Worm (Caenorhabditis elegans) whole organism, young adult: ENCODE measurements around the gene M03A1.3.

Experiments
- B0019.2 ChIP-seq: fragments of 200-800 bp; sonication (Bioruptor generic); conservative IDR thresholded peaks from 2 replicates; pipeline ENCODE4 v1.3.6; 2022; ENCODE audit warnings: missing genetic modification reagents, missing genetic modification characterization, missing compliant biosample characterization
- B0035.1 ChIP-seq: sonication (generic microtip); optimal IDR thresholded peaks from 2 replicates; lab custom pipeline; 2016; ENCODE audit warnings: missing genetic modification characterization, mild to moderate bottlenecking, missing compliant biosample characterization, missing genotype, missing genetic modification reagents
- B0261.1 ChIP-seq: sonication (generic microtip); optimal IDR thresholded peaks from 2 replicates; lab custom pipeline; 2016; ENCODE audit warnings: mild to moderate bottlenecking, missing genetic modification characterization, moderate library complexity, missing compliant biosample characterization
- F22D6.2 ChIP-seq: sonication (generic microtip); optimal IDR thresholded peaks from 2 replicates; lab custom pipeline; 2016; ENCODE audit warnings: mild to moderate bottlenecking, missing genetic modification characterization, missing compliant biosample characterization
- F33H1.4 ChIP-seq: fragments of 200-800 bp; sonication (Bioruptor generic); IDR thresholded peaks from 2 replicates; pipeline ENCODE4 v1.3.6; 2022; ENCODE audit warnings: missing genetic modification reagents, missing genetic modification characterization, missing compliant biosample characterization
- F57C9.4 ChIP-seq: sonication (generic microtip); optimal IDR thresholded peaks from 2 replicates; lab custom pipeline; 2017; ENCODE audit warnings: mild to moderate bottlenecking, missing genetic modification characterization, missing compliant biosample characterization
- K12H6.12 ChIP-seq: fragments of 200-800 bp; sonication (Bioruptor generic); optimal IDR thresholded peaks from 2 replicates; lab custom pipeline; 2018; ENCODE audit warnings: mild to moderate bottlenecking, missing genetic modification characterization, missing compliant biosample characterization
- Y53F4B.3 ChIP-seq: fragments of 200-800 bp; sonication (Bioruptor generic); IDR thresholded peaks from 2 replicates; pipeline ENCODE4 v1.3.6; 2022; ENCODE audit warnings: missing genetic modification reagents, missing genetic modification characterization, missing compliant biosample characterization
- Y53G8AR.9 ChIP-seq: fragments of 200-800 bp; sonication (Bioruptor generic); conservative IDR thresholded peaks from 2 replicates; pipeline ENCODE4 v1.3.6; 2022; ENCODE audit warnings: missing genetic modification reagents, missing genetic modification characterization, missing compliant biosample characterization
- Y67H2A.10 ChIP-seq: fragments of 200-800 bp; sonication (Bioruptor generic); conservative IDR thresholded peaks from 2 replicates; pipeline ENCODE4 v1.3.6; 2022; ENCODE audit warnings: missing genetic modification reagents, missing genetic modification characterization, missing compliant biosample characterization
- aptf-2 ChIP-seq: fragments of 200-800 bp; sonication (Bioruptor generic); conservative IDR thresholded peaks from 2 replicates; pipeline ENCODE4 v1.3.6; 2022; ENCODE audit warnings: missing genetic modification reagents, missing genetic modification characterization, missing compliant biosample characterization
- cebp-1 ChIP-seq, 2 experiments: fragments of 200-800 bp in 1 of 2; sonication (Bioruptor generic) in 1 of 2; sonication (generic microtip) in 1 of 2; IDR thresholded peaks in 1 of 2; optimal IDR thresholded peaks in 1 of 2; 2 replicates each; pipeline versions ENCODE4 v1.3.6 to Lab custom; 2017 to 2022; ENCODE audit warnings: missing compliant biosample characterization in 2 of 2, missing genetic modification characterization in 2 of 2, mild to moderate bottlenecking in 1 of 2, missing genetic modification reagents in 1 of 2, moderate library complexity in 1 of 2
- ceh-91 ChIP-seq: fragments of 200-800 bp; sonication (Bioruptor generic); IDR thresholded peaks from 2 replicates; pipeline ENCODE4 v1.3.6; 2022; ENCODE audit warnings: missing genetic modification reagents, missing genetic modification characterization, missing compliant biosample characterization
- chd-7 ChIP-seq: sonication (generic microtip); optimal IDR thresholded peaks from 2 replicates; lab custom pipeline; 2016; ENCODE audit warnings: mild to moderate bottlenecking, missing genetic modification characterization, moderate library complexity, missing compliant biosample characterization
- die-1 ChIP-seq: sonication (generic microtip); optimal IDR thresholded peaks from 2 replicates; lab custom pipeline; 2016; ENCODE audit warnings: missing genotype, mild to moderate bottlenecking, missing genetic modification characterization, missing compliant biosample characterization
- dpff-1 ChIP-seq: sonication (generic microtip); optimal IDR thresholded peaks from 2 replicates; lab custom pipeline; 2017; ENCODE audit warnings: mild to moderate bottlenecking, missing genetic modification characterization, missing compliant biosample characterization
- egl-44 ChIP-seq: fragments of 200-800 bp; sonication (Bioruptor generic); IDR thresholded peaks from 2 replicates; pipeline ENCODE4 v1.3.6; 2022; ENCODE audit warnings: missing genetic modification reagents, missing genetic modification characterization, missing compliant biosample characterization
- ekl-4 ChIP-seq: fragments of 200-800 bp; sonication (Bioruptor generic); IDR thresholded peaks from 2 replicates; pipeline ENCODE4 v1.3.6; 2022; ENCODE audit warnings: missing genetic modification reagents, missing genetic modification characterization, missing compliant biosample characterization
- gei-17 ChIP-seq: fragments of 200-800 bp; sonication (Bioruptor generic); optimal IDR thresholded peaks from 2 replicates; lab custom pipeline; 2018; ENCODE audit warnings: mild to moderate bottlenecking, missing genetic modification characterization, missing compliant biosample characterization
- hlh-12 ChIP-seq: sonication (generic microtip); optimal IDR thresholded peaks from 2 replicates; lab custom pipeline; 2016; ENCODE audit warnings: missing genetic modification characterization, missing compliant biosample characterization
- hlh-26 ChIP-seq: fragments of 200-800 bp; sonication (Bioruptor generic); conservative IDR thresholded peaks from 2 replicates; pipeline ENCODE4 v1.3.6; 2022; ENCODE audit warnings: missing genetic modification reagents, missing genetic modification characterization, missing compliant biosample characterization
- hmg-20 ChIP-seq: fragments of 200-800 bp; sonication (Bioruptor generic); IDR thresholded peaks from 2 replicates; pipeline ENCODE4 v1.3.6; 2022; ENCODE audit warnings: missing genetic modification reagents, missing genetic modification characterization, missing compliant biosample characterization
- hrde-1 ChIP-seq: sonication (generic microtip); optimal IDR thresholded peaks from 2 replicates; lab custom pipeline; 2016; ENCODE audit warnings: missing genetic modification characterization, mild to moderate bottlenecking, missing compliant biosample characterization, moderate library complexity, missing genotype, missing genetic modification reagents, borderline replicate concordance
- lag-1 ChIP-seq: fragments of 200-800 bp; sonication (Bioruptor generic); IDR thresholded peaks from 2 replicates; pipeline ENCODE4 v1.3.6; 2022; ENCODE audit warnings: missing genetic modification reagents, missing genetic modification characterization, missing compliant biosample characterization
- let-526 ChIP-seq: fragments of 200-800 bp; sonication (Bioruptor generic); IDR thresholded peaks from 2 replicates; pipeline ENCODE4 v1.3.6; 2022; ENCODE audit warnings: missing genetic modification reagents, missing genetic modification characterization, missing compliant biosample characterization
- lin-26 ChIP-seq: fragments of 200-800 bp; sonication (Bioruptor generic); IDR thresholded peaks from 2 replicates; pipeline ENCODE4 v1.3.6; 2022; ENCODE audit warnings: missing genetic modification reagents, missing genetic modification characterization, missing compliant biosample characterization
- lin-35 ChIP-seq, 3 experiments: fragments of 150-350 bp in 2 of 3; sonication (generic microtip) in 1 of 3; optimal IDR thresholded peaks; 2 replicates each; lab custom pipeline; 2014 to 2018; ENCODE audit warnings: missing biosample characterization in 3 of 3, missing genetic modification characterization in 3 of 3, missing genetic modification reagents in 3 of 3
- lin-54 ChIP-seq: fragments of 200-800 bp; sonication (Bioruptor generic); optimal IDR thresholded peaks from 2 replicates; lab custom pipeline; 2018; ENCODE audit warnings: mild to moderate bottlenecking, missing genetic modification characterization, missing compliant biosample characterization
- lsl-1 ChIP-seq: fragments of 200-800 bp; sonication (Bioruptor generic); optimal IDR thresholded peaks from 2 replicates; lab custom pipeline; 2018; ENCODE audit warnings: mild to moderate bottlenecking, missing genetic modification characterization, moderate library complexity, missing compliant biosample characterization
- madf-8 ChIP-seq: fragments of 200-800 bp; sonication (Bioruptor generic); conservative IDR thresholded peaks from 2 replicates; pipeline ENCODE4 v1.3.6; 2022; ENCODE audit warnings: missing genetic modification reagents, missing genetic modification characterization, missing compliant biosample characterization
- mcd-1 ChIP-seq: fragments of 200-800 bp; sonication (Bioruptor generic); IDR thresholded peaks from 2 replicates; pipeline ENCODE4 v1.3.6; 2022; ENCODE audit warnings: missing genetic modification reagents, missing genetic modification characterization, missing compliant biosample characterization
- mxl-1 ChIP-seq: sonication (generic microtip); optimal IDR thresholded peaks from 2 replicates; lab custom pipeline; 2016; ENCODE audit warnings: missing genetic modification characterization, missing compliant biosample characterization
- nfyb-1 ChIP-seq: fragments of 200-800 bp; sonication (Bioruptor generic); IDR thresholded peaks from 2 replicates; pipeline ENCODE4 v1.3.6; 2022; ENCODE audit warnings: missing genetic modification reagents, missing genetic modification characterization, missing compliant biosample characterization
- nhr-179 ChIP-seq: sonication (generic microtip); optimal IDR thresholded peaks from 2 replicates; lab custom pipeline; 2016; ENCODE audit warnings: mild to moderate bottlenecking, missing genetic modification characterization, missing compliant biosample characterization
- nhr-80 ChIP-seq: sonication (generic microtip); optimal IDR thresholded peaks from 2 replicates; lab custom pipeline; 2016; ENCODE audit warnings: missing genetic modification characterization, missing compliant biosample characterization
- nhr-90 ChIP-seq: sonication (generic microtip); optimal IDR thresholded peaks from 2 replicates; lab custom pipeline; 2016; ENCODE audit warnings: missing genotype, mild to moderate bottlenecking, missing genetic modification characterization, missing compliant biosample characterization
- tbx-9 ChIP-seq: sonication (generic microtip); optimal IDR thresholded peaks from 2 replicates; lab custom pipeline; 2016; ENCODE audit warnings: borderline replicate concordance, missing genetic modification characterization, inconsistent platforms, missing compliant biosample characterization
- unc-130 ChIP-seq: sonication (generic microtip); optimal IDR thresholded peaks from 2 replicates; lab custom pipeline; 2016; ENCODE audit warnings: missing genetic modification reagents, missing genetic modification characterization, missing compliant biosample characterization
- zfh-2 ChIP-seq: fragments of 200-800 bp; sonication (Bioruptor generic); conservative IDR thresholded peaks from 2 replicates; pipeline ENCODE4 v1.3.6; 2022; ENCODE audit warnings: missing genetic modification reagents, missing genetic modification characterization, missing compliant biosample characterization
- ztf-18 ChIP-seq: sonication (generic microtip); optimal IDR thresholded peaks from 2 replicates; lab custom pipeline; 2016; ENCODE audit warnings: missing genotype, mild to moderate bottlenecking, missing genetic modification characterization, missing compliant biosample characterization
- ztf-26 ChIP-seq: sonication (generic microtip); optimal IDR thresholded peaks from 2 replicates; lab custom pipeline; 2017; ENCODE audit warnings: missing genetic modification characterization, missing compliant biosample characterization

M03A1.3 gene

DNA sequence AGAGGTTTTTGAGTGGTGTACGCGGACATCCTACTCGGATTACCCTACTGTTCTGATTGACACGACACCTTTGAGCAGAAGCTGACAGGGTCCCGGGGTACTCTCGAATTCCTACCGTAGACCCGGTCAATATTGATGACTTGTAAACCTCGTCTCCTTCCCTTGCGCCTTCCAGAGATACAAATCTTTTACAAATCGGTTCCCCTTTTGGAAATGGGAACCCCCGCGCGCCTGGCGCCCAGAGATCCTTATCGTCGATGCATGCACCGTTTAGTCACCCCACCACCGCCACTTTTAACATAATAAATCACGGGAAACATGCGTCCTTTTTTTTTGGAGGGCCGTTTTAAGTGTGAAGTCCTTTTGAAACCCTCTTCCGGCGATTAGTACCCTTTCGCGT is 15.5 kb downstream of the M03A1.3 start:
- TF ChIP-seq zfh-2 (0 out of 2 replicates have a peak, but pooled peaks have one; percentile 9), gei-17 (GFP tag; lab: Kevin White, UChicago) (no peak)

- TF ChIP-seq B0019.2 (GFP tag; lab: Robert Waterston, UW) (no peak), lin-54 (GFP tag; lab: Kevin White, UChicago) (no peak)
- TF ChIP-seq, all 124 proteins: peak for 0
Measured at ce11 chrII:4574658-4575057, 17.1 kb downstream of the M03A1.3 start.

- no peak for TF ChIP-seq nhr-90 (tag; lab: Kevin White, UChicago)
- no peak for TF ChIP-seq nhr-80 (tag; lab: Kevin White, UChicago)
- no peak for TF ChIP-seq aptf-2
- no peak for TF ChIP-seq ztf-18 (tag; lab: Kevin White, UChicago)
- TF ChIP-seq B0261.1 = no peak
- TF ChIP-seq hlh-26 (GFP tag; lab: Robert Waterston, UW) = no peak
- TF ChIP-seq B0019.2 (GFP tag; lab: Robert Waterston, UW) = no peak
- TF ChIP-seq lsl-1 (GFP tag; lab: Kevin White, UChicago) = no peak
- no peak for TF ChIP-seq F57C9.4 (tag; lab: Kevin White, UChicago)
Measured at ce11 chrII:4575579-4575978, 18.0 kb downstream of the M03A1.3 start.

DNA sequence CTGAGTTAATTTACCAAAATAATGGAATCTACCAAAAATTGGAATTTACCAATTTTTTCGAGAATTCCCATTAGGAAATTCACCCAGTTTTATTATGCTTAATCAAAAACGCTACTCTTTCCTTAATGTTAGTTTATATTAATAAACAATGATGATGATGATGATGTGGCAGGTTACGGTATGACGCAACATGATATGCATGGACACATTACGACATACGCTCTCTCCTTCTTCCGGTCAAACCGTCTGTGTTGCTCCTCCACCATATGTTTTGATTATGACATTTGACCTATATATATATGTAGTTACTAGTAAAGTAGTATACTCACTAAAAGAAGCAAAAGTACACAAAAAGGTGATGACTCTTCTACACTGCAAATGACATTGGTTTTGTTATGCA is 19.8 kb downstream of the M03A1.3 start:
- no peak for TF ChIP-seq mxl-1
- TF ChIP-seq, all 124 proteins: peak for 0

- TF ChIP-seq nhr-179 (tag; lab: Kevin White, UChicago) = no peak
- no peak for TF ChIP-seq B0261.1
- no peak for TF ChIP-seq dpff-1 (tag; lab: Kevin White, UChicago)
- TF ChIP-seq Y67H2A.10 (GFP tag; lab: Robert Waterston, UW) = no peak
- no peak for TF ChIP-seq mcd-1
- TF ChIP-seq mxl-1 = no peak
- no peak for TF ChIP-seq K12H6.12 (tag; lab: Kevin White, UChicago)
- TF ChIP-seq chd-7 = no peak
- no peak for TF ChIP-seq cebp-1 (GFP tag; IDR thresholded peaks at IDR 0.05; lab: Robert Waterston, UW)
- no peak for TF ChIP-seq cebp-1 (tag; optimal IDR thresholded peaks at IDR 0.05; lab: Kevin White, UChicago)
- no peak for TF ChIP-seq tbx-9 (tag; lab: Kevin White, UChicago)
- TF ChIP-seq Y53G8AR.9 (GFP tag; lab: Robert Waterston, UW) = no peak
- no peak for TF ChIP-seq nfyb-1
- no peak for TF ChIP-seq lin-35 (GFP tag; optimal IDR thresholded peaks at IDR 0.05; lab: Kevin White, UChicago)
- no peak for TF ChIP-seq B0035.1 (tag; lab: Kevin White, UChicago)
- no peak for TF ChIP-seq die-1
- no peak for TF ChIP-seq hrde-1 (tag; lab: Kevin White, UChicago)
- TF ChIP-seq F22D6.2 (tag; lab: Kevin White, UChicago) = no peak
- no peak for TF ChIP-seq ekl-4 (GFP tag; lab: Robert Waterston, UW)
Measured at ce11 chrII:4579375-4579774, 21.8 kb downstream of the M03A1.3 start.

ce11 chrII:4579920-4580474 is 22.4 kb downstream of the M03A1.3 start:
- TF ChIP-seq hlh-12 (tag; lab: Kevin White, UChicago) (no peak), Y53F4B.3 (GFP tag; lab: Robert Waterston, UW) (no peak), lin-26 (GFP tag; lab: Robert Waterston, UW) (no peak), ztf-26 (no peak), hmg-20 (GFP tag; lab: Robert Waterston, UW) (no peak), F33H1.4 (GFP tag; lab: Robert Waterston, UW) (no peak), egl-44 (GFP tag; lab: Robert Waterston, UW) (no peak), ceh-91 (GFP tag; lab: Robert Waterston, UW) (no peak), madf-8 (GFP tag; lab: Robert Waterston, UW) (no peak), let-526 (no peak), mcd-1 (no peak), lag-1 (no peak), cebp-1 (GFP tag; IDR thresholded peaks at IDR 0.05; lab: Robert Waterston, UW) (no peak), cebp-1 (tag; optimal IDR thresholded peaks at IDR 0.05; lab: Kevin White, UChicago) (no peak), unc-130 (GFP tag; lab: Kevin White, UChicago) (no peak)
